Fruit fly (Drosophila melanogaster): Measurements from ENCODE around the gene CG2233.

Gene CG2233

DNA sequence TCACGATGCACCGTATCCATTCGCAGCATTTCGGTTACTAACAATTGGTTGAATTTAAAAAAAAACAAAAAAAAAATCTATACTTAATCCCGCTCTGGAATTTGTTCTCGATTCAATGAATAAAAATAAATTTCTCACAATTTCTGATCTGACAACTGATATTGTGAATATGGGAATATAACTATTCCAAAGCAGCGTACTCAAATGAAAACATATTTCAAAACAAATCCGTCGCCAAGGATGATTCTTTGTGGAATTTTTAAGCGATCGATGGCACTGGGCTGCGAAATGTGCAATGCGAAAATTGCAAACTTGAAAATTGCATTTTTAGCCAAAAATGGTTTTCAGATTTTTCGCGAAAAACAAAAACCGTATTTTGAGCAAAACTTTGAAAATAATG, 16.1 kb downstream of the CG2233 start, which contains the start of gene CG15333:
Gene CG15333 (minus strand): TSS at position 101 of the 400 bp plus-strand sequence.
- TF ChIP-seq ovo (GFP tag; optimal IDR thresholded peaks at IDR 0.05), result no peak
- TF ChIP-seq CG12768 (GFP tag; optimal IDR thresholded peaks at IDR 0.05), result no peak
- no peak for TF ChIP-seq cic (GFP tag; optimal IDR thresholded peaks at IDR 0.05)
- TF ChIP-seq bab1 (GFP tag; optimal IDR thresholded peaks at IDR 0.05), result no peak
- no peak for TF ChIP-seq cnc (optimal IDR thresholded peaks at IDR 0.05)
- TF ChIP-seq CG11617 (GFP tag; optimal IDR thresholded peaks at IDR 0.05), result no peak
- no peak for TF ChIP-seq Mnt (GFP tag; optimal IDR thresholded peaks at IDR 0.05)
- no peak for TF ChIP-seq Hr96 (GFP tag; optimal IDR thresholded peaks at IDR 0.05)
- TF ChIP-seq kay (GFP tag; ENCODE audit: borderline replicate concordance), result no peak
- no peak for TF ChIP-seq CG7101 (tag; optimal IDR thresholded peaks at IDR 0.05)
- no peak for TF ChIP-seq pad (GFP tag; optimal IDR thresholded peaks at IDR 0.05)
- no peak for TF ChIP-seq CG1620 (GFP tag; optimal IDR thresholded peaks at IDR 0.05)
- TF ChIP-seq CG5204 (GFP tag; optimal IDR thresholded peaks at IDR 0.05), result no peak
- TF ChIP-seq Crg-1 (GFP tag; optimal IDR thresholded peaks at IDR 0.05), result no peak
- no peak for TF ChIP-seq Clk (GFP tag; optimal IDR thresholded peaks at IDR 0.05)
- TF ChIP-seq tj (GFP tag; optimal IDR thresholded peaks at IDR 0.05), result no peak
- TF ChIP-seq toe (GFP tag; optimal IDR thresholded peaks at IDR 0.05), result no peak
- no peak for TF ChIP-seq CG14711 (tag; optimal IDR thresholded peaks at IDR 0.05)
- no peak for TF ChIP-seq CG33017 (tag; optimal IDR thresholded peaks at IDR 0.05)
- TF ChIP-seq CG7045 (GFP tag; optimal IDR thresholded peaks at IDR 0.05), result no peak

- TF ChIP-seq toe (GFP tag; optimal IDR thresholded peaks at IDR 0.05) (no peak), CG12768 (GFP tag; optimal IDR thresholded peaks at IDR 0.05) (no peak), tj (GFP tag; optimal IDR thresholded peaks at IDR 0.05) (no peak), Mnt (GFP tag; optimal IDR thresholded peaks at IDR 0.05) (no peak), CG33017 (tag; optimal IDR thresholded peaks at IDR 0.05) (no peak), cnc (optimal IDR thresholded peaks at IDR 0.05) (no peak), pad (GFP tag; optimal IDR thresholded peaks at IDR 0.05) (no peak), ovo (GFP tag; optimal IDR thresholded peaks at IDR 0.05) (no peak), CG11617 (GFP tag; optimal IDR thresholded peaks at IDR 0.05) (no peak)
These were observed 42.1 kb downstream of the CG2233 start, which contains the start of gene Tbh for dm6 chrX:7995171-7995747. Tbh (plus strand) TSS chrX:7995697.

DNA sequence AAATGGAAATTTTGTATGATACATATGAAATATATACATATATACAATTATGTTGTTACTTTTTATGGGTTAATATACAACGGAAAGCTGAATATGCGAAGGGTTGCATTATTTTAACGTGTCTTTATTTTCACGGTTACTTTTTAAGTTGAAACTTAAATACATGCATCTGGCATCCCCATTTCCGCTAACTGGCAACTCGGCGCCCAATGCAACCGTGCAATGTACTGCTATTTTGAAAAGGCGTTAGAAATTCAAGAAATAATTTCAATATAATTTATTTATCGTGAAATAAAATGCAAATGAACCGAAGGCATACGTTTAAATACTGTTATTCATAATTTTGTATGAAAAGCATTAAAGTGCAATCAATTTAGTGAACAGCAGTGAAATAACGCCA, 50.8 kb downstream of the CG2233 start:
- TF ChIP-seq CG7101 (tag; optimal IDR thresholded peaks at IDR 0.05) (no peak), Crg-1 (GFP tag; optimal IDR thresholded peaks at IDR 0.05) (no peak), cnc (optimal IDR thresholded peaks at IDR 0.05) (no peak), CG33017 (tag; optimal IDR thresholded peaks at IDR 0.05) (no peak), tj (GFP tag; optimal IDR thresholded peaks at IDR 0.05) (peak; percentile 20), CG14711 (tag; optimal IDR thresholded peaks at IDR 0.05) (no peak), CG1620 (GFP tag; optimal IDR thresholded peaks at IDR 0.05) (peak; percentile 4), bab1 (GFP tag; optimal IDR thresholded peaks at IDR 0.05) (peak; percentile 31), pad (GFP tag; optimal IDR thresholded peaks at IDR 0.05) (no peak), toe (GFP tag; optimal IDR thresholded peaks at IDR 0.05) (no peak), CG12768 (GFP tag; optimal IDR thresholded peaks at IDR 0.05) (no peak), ovo (GFP tag; optimal IDR thresholded peaks at IDR 0.05) (no peak), Mnt (GFP tag; optimal IDR thresholded peaks at IDR 0.05) (no peak), cic (GFP tag; optimal IDR thresholded peaks at IDR 0.05) (no peak)
